Worm (Caenorhabditis elegans) whole organism, late embryonic: ENCODE results near the gene ZK742.7.

Experiments used
- C08G9.2 ChIP-seq: sonication (generic microtip); optimal IDR thresholded peaks from 2 replicates; lab custom pipeline; 2016; ENCODE audit warnings: mild to moderate bottlenecking, missing genetic modification characterization, moderate library complexity, missing compliant biosample characterization
- C38D4.7 ChIP-seq: fragments of 200-800 bp; sonication (Bioruptor generic); optimal IDR thresholded peaks from 2 replicates; lab custom pipeline; 2018; ENCODE audit warnings: mild to moderate bottlenecking, missing genetic modification characterization, moderate library complexity, missing compliant biosample characterization
- K02D7.2 ChIP-seq: sonication (generic microtip); optimal IDR thresholded peaks from 2 replicates; lab custom pipeline; 2017; ENCODE audit warnings: mild to moderate bottlenecking, missing genetic modification characterization, missing compliant biosample characterization
- K09A11.1 ChIP-seq: sonication (generic microtip); optimal IDR thresholded peaks from 2 replicates; lab custom pipeline; 2017; ENCODE audit warnings: antibody characterized with exemption, mild to moderate bottlenecking, missing genetic modification characterization, missing compliant biosample characterization; ENCODE audit not compliant: insufficient read depth
- Y22D7AL.16 ChIP-seq: sonication (generic microtip); optimal IDR thresholded peaks from 2 replicates; lab custom pipeline; 2016; ENCODE audit warnings: missing genetic modification characterization, missing compliant biosample characterization
- ama-1 ChIP-seq: fragments of 150-350 bp; optimal IDR thresholded peaks from 2 replicates; lab custom pipeline; 2014
- ceh-18 ChIP-seq: sonication (generic microtip); optimal IDR thresholded peaks from 2 replicates; lab custom pipeline; 2016; ENCODE audit warnings: missing genetic modification characterization, missing compliant biosample characterization
- ceh-2 ChIP-seq: sonication (generic microtip); optimal IDR thresholded peaks from 2 replicates; lab custom pipeline; 2016; ENCODE audit warnings: missing genotype, missing genetic modification characterization, missing compliant biosample characterization
- ceh-30 ChIP-seq: fragments of 150-350 bp; optimal IDR thresholded peaks from 2 replicates; lab custom pipeline; 2014; ENCODE audit warnings: missing biosample characterization, missing genetic modification characterization
- ceh-45 ChIP-seq: fragments of 200-800 bp; sonication (Bioruptor generic); IDR thresholded peaks from 2 replicates; pipeline ENCODE4 v1.3.6; 2022; ENCODE audit warnings: missing genetic modification reagents, missing genetic modification characterization, missing compliant biosample characterization
- che-1 ChIP-seq: sonication (generic microtip); optimal IDR thresholded peaks from 2 replicates; lab custom pipeline; 2016; ENCODE audit warnings: mild to moderate bottlenecking, missing genetic modification characterization, missing compliant biosample characterization
- dmd-4 ChIP-seq: sonication (generic microtip); optimal IDR thresholded peaks from 2 replicates; lab custom pipeline; 2016; ENCODE audit warnings: borderline replicate concordance, missing genetic modification characterization, missing compliant biosample characterization
- dve-1 ChIP-seq: sonication (generic microtip); optimal IDR thresholded peaks from 2 replicates; lab custom pipeline; 2017; ENCODE audit warnings: antibody characterized with exemption, mild to moderate bottlenecking, missing genetic modification characterization, missing compliant biosample characterization
- elt-4 ChIP-seq: sonication (generic microtip); optimal IDR thresholded peaks from 2 replicates; lab custom pipeline; 2016; ENCODE audit warnings: missing genetic modification characterization, missing compliant biosample characterization
- eyg-1 ChIP-seq: sonication (generic microtip); optimal IDR thresholded peaks from 2 replicates; lab custom pipeline; 2016; ENCODE audit warnings: missing genotype, missing genetic modification characterization, missing compliant biosample characterization
- fax-1 ChIP-seq: sonication (generic microtip); optimal IDR thresholded peaks from 2 replicates; lab custom pipeline; 2016; ENCODE audit warnings: missing genotype, missing genetic modification characterization, missing compliant biosample characterization
- fkh-6 ChIP-seq: sonication (generic microtip); optimal IDR thresholded peaks from 2 replicates; lab custom pipeline; 2016; ENCODE audit warnings: missing genetic modification characterization, missing compliant biosample characterization
- hlh-13 ChIP-seq: fragments of 200-800 bp; sonication (Bioruptor generic); optimal IDR thresholded peaks from 2 replicates; lab custom pipeline; 2018; ENCODE audit warnings: mild to moderate bottlenecking, missing genetic modification characterization, missing compliant biosample characterization
- hlh-15 ChIP-seq: sonication (generic microtip); optimal IDR thresholded peaks from 2 replicates; lab custom pipeline; 2016; ENCODE audit warnings: missing genetic modification characterization, missing compliant biosample characterization
- hlh-30 ChIP-seq: sonication (generic microtip); optimal IDR thresholded peaks from 2 replicates; lab custom pipeline; 2017; ENCODE audit warnings: antibody characterized with exemption, missing genetic modification characterization, missing compliant biosample characterization; ENCODE audit not compliant: insufficient read depth
- lim-6 ChIP-seq: sonication (generic microtip); optimal IDR thresholded peaks from 2 replicates; lab custom pipeline; 2016; ENCODE audit warnings: missing genetic modification characterization, missing compliant biosample characterization
- lin-11 ChIP-seq: fragments of 200-800 bp; sonication (Bioruptor generic); optimal IDR thresholded peaks from 2 replicates; lab custom pipeline; 2018; ENCODE audit warnings: mild to moderate bottlenecking, missing genetic modification characterization, missing compliant biosample characterization
- madf-2 ChIP-seq: sonication (generic microtip); optimal IDR thresholded peaks from 2 replicates; lab custom pipeline; 2017; ENCODE audit warnings: missing genetic modification characterization, missing compliant biosample characterization
- nfya-1 ChIP-seq: sonication (generic microtip); optimal IDR thresholded peaks from 2 replicates; lab custom pipeline; 2017; ENCODE audit warnings: missing genetic modification characterization, mild to moderate bottlenecking, missing compliant biosample characterization, antibody characterized with exemption, moderate library complexity
- nhr-11 ChIP-seq: fragments of 150-350 bp; optimal IDR thresholded peaks from 2 replicates; lab custom pipeline; 2014; ENCODE audit warnings: missing biosample characterization, missing genetic modification characterization
- pha-2 ChIP-seq: sonication (generic microtip); optimal IDR thresholded peaks from 2 replicates; lab custom pipeline; 2017; ENCODE audit warnings: mild to moderate bottlenecking, missing genetic modification characterization, missing compliant biosample characterization
- pha-4 ChIP-seq: fragments of 150-350 bp; optimal IDR thresholded peaks from 2 replicates; lab custom pipeline; 2018; ENCODE audit warnings: missing biosample characterization, missing genetic modification reagents, missing genetic modification characterization
- pqm-1 ChIP-seq: sonication (generic microtip); optimal IDR thresholded peaks from 2 replicates; lab custom pipeline; 2016; ENCODE audit warnings: missing genetic modification characterization, missing compliant biosample characterization
- pros-1 ChIP-seq: fragments of 150-350 bp; optimal IDR thresholded peaks from 2 replicates; lab custom pipeline; 2014; ENCODE audit warnings: missing biosample characterization, missing genetic modification reagents, missing genetic modification characterization
- ref-2 ChIP-seq: sonication (generic microtip); optimal IDR thresholded peaks from 2 replicates; lab custom pipeline; 2016; ENCODE audit warnings: missing genetic modification characterization, missing compliant biosample characterization
- rnt-1 ChIP-seq: sonication (generic microtip); optimal IDR thresholded peaks from 2 replicates; lab custom pipeline; 2016; ENCODE audit warnings: missing genetic modification characterization, missing compliant biosample characterization
- sox-2 ChIP-seq: fragments of 200-800 bp; sonication (Bioruptor generic); IDR thresholded peaks from 2 replicates; pipeline ENCODE4 v1.3.6; 2022; ENCODE audit warnings: missing genetic modification reagents, missing genetic modification characterization, missing compliant biosample characterization
- sox-4 ChIP-seq: sonication (generic microtip); optimal IDR thresholded peaks from 2 replicates; lab custom pipeline; 2017; ENCODE audit warnings: mild to moderate bottlenecking, missing genetic modification characterization, inconsistent platforms, missing compliant biosample characterization
- syd-9 ChIP-seq: sonication (generic microtip); optimal IDR thresholded peaks from 2 replicates; lab custom pipeline; 2016; ENCODE audit warnings: mild to moderate bottlenecking, missing genetic modification characterization, moderate library complexity, missing compliant biosample characterization
- unc-3 ChIP-seq, 2 experiments: fragments of 200-800 bp in 1 of 2; sonication (Bioruptor generic) in 1 of 2; sonication (generic microtip) in 1 of 2; conservative IDR thresholded peaks in 1 of 2; optimal IDR thresholded peaks in 1 of 2; 2 replicates each; pipeline versions ENCODE4 v1.3.6 to Lab custom; 2016 to 2022; ENCODE audit warnings: missing compliant biosample characterization in 2 of 2, missing genetic modification characterization in 2 of 2, missing genetic modification reagents in 1 of 2
- unc-42 ChIP-seq: sonication (generic microtip); optimal IDR thresholded peaks from 2 replicates; lab custom pipeline; 2016; ENCODE audit warnings: missing genotype, missing genetic modification characterization, missing compliant biosample characterization
- ztf-16 ChIP-seq: sonication (generic microtip); optimal IDR thresholded peaks from 2 replicates; lab custom pipeline; 2017; ENCODE audit warnings: missing genetic modification characterization, missing compliant biosample characterization

ZK742.7 gene

DNA sequence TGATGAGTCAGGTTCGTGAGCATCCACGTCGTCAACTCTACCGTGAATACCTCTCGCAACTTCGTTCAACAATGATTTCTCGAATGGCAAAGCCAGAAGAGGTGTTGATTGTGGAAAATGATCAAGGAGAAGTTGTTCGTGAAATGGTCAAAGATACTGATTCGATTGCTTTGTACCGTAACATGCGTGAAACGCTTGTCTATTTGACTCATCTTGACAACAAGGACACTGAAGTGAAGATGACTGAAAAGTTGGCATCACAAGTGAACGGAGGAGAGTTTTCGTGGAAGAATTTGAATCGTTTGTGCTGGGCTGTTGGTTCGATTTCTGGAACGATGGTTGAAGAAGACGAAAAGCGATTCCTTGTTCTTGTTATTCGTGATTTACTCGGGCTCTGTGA, 8.4 kb downstream of the ZK742.7 start:
- TF ChIP-seq elt-4 (no peak), sox-4 (tag; lab: Kevin White, UChicago) (no peak), C38D4.7 (GFP tag; lab: Kevin White, UChicago) (no peak), ceh-45 (no peak), Y22D7AL.16 (tag; lab: Kevin White, UChicago) (no peak), ref-2 (tag; lab: Kevin White, UChicago) (no peak), pha-2 (tag; lab: Kevin White, UChicago) (no peak), ceh-2 (tag; lab: Kevin White, UChicago) (no peak), hlh-30 (tag; lab: Kevin White, UChicago) (no peak), ceh-30 (tag; lab: Kevin White, UChicago) (no peak), rnt-1 (no peak), nfya-1 (tag; lab: Kevin White, UChicago) (no peak), pha-4 (tag; lab: Kevin White, UChicago) (no peak), dmd-4 (no peak), lim-6 (tag; lab: Kevin White, UChicago) (no peak), che-1 (tag; lab: Kevin White, UChicago) (no peak), sox-2 (GFP tag; lab: Robert Waterston, UW) (no peak)

ce11 chrV:7808444-7808843, 10.3 kb downstream of the ZK742.7 start:
- TF ChIP-seq hlh-13 (GFP tag; lab: Kevin White, UChicago) (no peak), pqm-1 (tag; lab: Kevin White, UChicago) (no peak), ceh-2 (tag; lab: Kevin White, UChicago) (no peak), eyg-1 (tag; lab: Kevin White, UChicago) (no peak), K09A11.1 (tag; lab: Kevin White, UChicago) (no peak), fkh-6 (tag; lab: Kevin White, UChicago) (no peak), ztf-16 (tag; lab: Kevin White, UChicago) (no peak), fax-1 (tag; lab: Kevin White, UChicago) (no peak), pros-1 (tag; lab: Kevin White, UChicago) (no peak), pha-2 (tag; lab: Kevin White, UChicago) (no peak), hlh-15 (tag; lab: Kevin White, UChicago) (no peak), che-1 (tag; lab: Kevin White, UChicago) (no peak)

DNA sequence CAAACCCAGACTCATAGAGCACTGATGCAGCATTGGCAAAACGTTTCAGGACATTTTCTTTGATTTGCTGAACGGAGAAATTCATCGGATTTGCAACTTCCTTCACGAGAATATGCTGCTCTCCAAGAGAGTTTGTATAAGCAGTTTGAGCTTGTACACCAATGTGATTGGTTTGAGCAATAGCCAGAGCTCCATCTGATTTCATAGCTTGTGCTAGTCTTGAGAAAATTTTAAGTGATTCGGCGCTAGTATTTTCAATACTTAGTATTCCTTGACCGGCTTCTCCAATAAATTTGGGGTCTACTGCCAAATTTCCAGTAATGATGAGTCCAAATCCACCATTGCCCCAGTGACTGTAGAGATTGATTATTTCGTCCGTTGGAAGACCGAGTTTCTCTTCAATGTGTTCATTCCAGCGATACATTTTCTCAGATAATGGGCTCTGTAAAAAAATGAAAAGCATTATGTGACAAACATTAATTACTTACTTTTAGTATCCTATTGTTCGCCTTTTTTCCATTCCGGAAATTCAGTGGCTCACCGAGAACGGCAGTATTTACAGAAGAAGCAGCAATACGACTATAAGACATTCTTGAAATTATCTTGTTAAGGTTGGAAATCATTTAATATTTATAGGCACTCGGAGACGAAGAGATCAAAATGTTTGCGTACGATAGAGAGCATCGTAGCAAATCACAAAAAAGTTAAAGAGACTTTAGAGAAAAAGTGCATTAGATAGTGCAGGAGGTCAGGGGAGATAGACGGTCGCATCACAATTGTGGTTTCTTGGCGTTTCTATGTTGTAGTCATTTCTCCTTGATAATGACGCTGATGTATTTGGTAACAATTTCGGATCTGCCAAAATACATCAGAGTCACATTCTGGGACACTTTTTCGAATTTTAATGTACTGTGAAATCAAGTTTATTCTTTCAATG, 11.4 kb downstream of the ZK742.7 start, which contains the start of gene ZK742.3:
Gene ZK742.3 (minus strand): TSS at position 593 of the 937 bp plus-strand sequence.
- TF ChIP-seq hlh-13 (GFP tag; lab: Kevin White, UChicago): no peak
- no peak for TF ChIP-seq hlh-15 (tag; lab: Kevin White, UChicago)
- no peak for TF ChIP-seq unc-3 (GFP tag; conservative IDR thresholded peaks at IDR 0.05; lab: Robert Waterston, UW)
- no peak for TF ChIP-seq unc-3 (tag; optimal IDR thresholded peaks at IDR 0.05; lab: Kevin White, UChicago)
- TF ChIP-seq Y22D7AL.16 (tag; lab: Kevin White, UChicago): no peak
- TF ChIP-seq che-1 (tag; lab: Kevin White, UChicago): no peak
- TF ChIP-seq pros-1 (tag; lab: Kevin White, UChicago): no peak
- TF ChIP-seq madf-2: no peak
- no peak for TF ChIP-seq nhr-11
- no peak for TF ChIP-seq K02D7.2 (tag; lab: Kevin White, UChicago)
- no peak for TF ChIP-seq dve-1
- TF ChIP-seq C08G9.2 (tag; lab: Kevin White, UChicago): no peak
- TF ChIP-seq eyg-1 (tag; lab: Kevin White, UChicago): no peak
- no peak for TF ChIP-seq ceh-18 (tag; lab: Kevin White, UChicago)
- TF ChIP-seq syd-9 (tag; lab: Kevin White, UChicago): no peak
- no peak for TF ChIP-seq ceh-45
- no peak for TF ChIP-seq lin-11
- no peak for TF ChIP-seq pha-4 (tag; lab: Kevin White, UChicago)
- no peak for TF ChIP-seq unc-42
- no peak for TF ChIP-seq ama-1
